Worm (Caenorhabditis elegans): ENCODE results near the gene srx-36.

DNA sequence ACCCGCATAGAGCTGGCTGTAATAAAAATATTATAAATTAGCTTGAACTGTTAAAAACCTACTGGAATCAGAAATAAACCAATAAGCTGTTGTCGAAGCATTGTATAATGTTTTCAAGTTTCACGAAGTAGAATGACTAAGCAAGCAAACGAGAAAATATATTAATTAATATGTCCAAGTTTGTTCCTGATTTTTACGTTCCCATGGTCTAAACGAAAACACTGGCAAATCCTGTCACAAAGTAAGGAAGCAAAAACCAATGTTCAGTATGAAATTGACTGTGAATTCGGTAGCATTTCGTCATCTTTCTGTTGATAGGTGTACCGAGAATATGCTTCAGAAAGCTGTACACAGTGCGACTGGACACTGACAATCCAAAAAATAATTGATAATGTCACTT, 10.7 kb downstream of the srx-36 start, which contains the start of gene srx-34:
- no peak for TF ChIP-seq elt-2 (tag; optimal IDR thresholded peaks at IDR 0.05)
- no peak for TF ChIP-seq odd-2 (tag; optimal IDR thresholded peaks at IDR 0.05)

All from whole organism, late embryonic.